Worm (Caenorhabditis elegans) whole organism, early embryonic: ENCODE results near the gene dre-1.

Source experiments
- B0310.2 ChIP-seq: sonication (generic microtip); optimal IDR thresholded peaks from 2 replicates; lab custom pipeline; 2016; ENCODE audit warnings: mild to moderate bottlenecking, missing genetic modification characterization, missing compliant biosample characterization
- F13C5.2 ChIP-seq: sonication (generic microtip); optimal IDR thresholded peaks from 2 replicates; lab custom pipeline; 2017; ENCODE audit warnings: mild to moderate bottlenecking, missing genetic modification characterization, inconsistent platforms, missing compliant biosample characterization
- aly-1 ChIP-seq: sonication (generic microtip); optimal IDR thresholded peaks from 2 replicates; lab custom pipeline; 2016; ENCODE audit warnings: missing genetic modification characterization, missing compliant biosample characterization
- ama-1 ChIP-seq: fragments of 150-350 bp; optimal IDR thresholded peaks from 2 replicates; lab custom pipeline; 2014
- ceh-13 ChIP-seq: fragments of 200-800 bp; sonication (Bioruptor generic); optimal IDR thresholded peaks from 2 replicates; lab custom pipeline; 2018; ENCODE audit warnings: mild to moderate bottlenecking, missing genetic modification characterization, missing compliant biosample characterization
- ceh-36 ChIP-seq: sonication (generic microtip); optimal IDR thresholded peaks from 2 replicates; lab custom pipeline; 2016; ENCODE audit warnings: missing genetic modification characterization, inconsistent platforms, missing compliant biosample characterization
- ets-7 ChIP-seq: sonication (generic microtip); optimal IDR thresholded peaks from 2 replicates; lab custom pipeline; 2016; ENCODE audit warnings: missing genotype, missing genetic modification characterization, missing compliant biosample characterization
- flt-1 ChIP-seq: fragments of 200-800 bp; sonication (Bioruptor generic); IDR thresholded peaks from 2 replicates; pipeline ENCODE4 v1.3.6; 2022; ENCODE audit warnings: missing genetic modification characterization, missing compliant biosample characterization
- hmbx-1 ChIP-seq: sonication (generic microtip); optimal IDR thresholded peaks from 2 replicates; lab custom pipeline; 2016; ENCODE audit warnings: mild to moderate bottlenecking, missing genetic modification characterization, missing compliant biosample characterization
- hmg-4 ChIP-seq: fragments of 200-800 bp; sonication (Bioruptor generic); optimal IDR thresholded peaks from 2 replicates; lab custom pipeline; 2018; ENCODE audit warnings: mild to moderate bottlenecking, missing genetic modification characterization, missing compliant biosample characterization
- hnd-1 ChIP-seq: sonication (generic microtip); optimal IDR thresholded peaks from 2 replicates; lab custom pipeline; 2016; ENCODE audit warnings: missing genetic modification characterization, missing compliant biosample characterization
- pes-1 ChIP-seq: fragments of 200-800 bp; sonication (Bioruptor generic); IDR thresholded peaks from 2 replicates; pipeline ENCODE4 v1.3.6; 2022; ENCODE audit warnings: missing genetic modification reagents, missing genetic modification characterization, missing compliant biosample characterization
- scrt-1 ChIP-seq: fragments of 200-800 bp; sonication (Bioruptor generic); IDR thresholded peaks from 2 replicates; pipeline ENCODE4 v1.3.6; 2022; ENCODE audit warnings: missing genetic modification characterization, missing compliant biosample characterization
- sea-1 ChIP-seq: fragments of 200-800 bp; sonication (Bioruptor generic); conservative IDR thresholded peaks from 2 replicates; pipeline ENCODE4 v1.3.6; 2022; ENCODE audit warnings: missing genetic modification characterization, missing compliant biosample characterization
- tbx-11 ChIP-seq: fragments of 200-800 bp; sonication (Bioruptor generic); IDR thresholded peaks from 2 replicates; pipeline ENCODE4 v1.3.6; 2022; ENCODE audit warnings: missing genetic modification characterization, missing compliant biosample characterization
- tbx-37 ChIP-seq: fragments of 200-800 bp; sonication (Bioruptor generic); conservative IDR thresholded peaks from 2 replicates; pipeline ENCODE4 v1.3.6; 2022; ENCODE audit warnings: missing genetic modification reagents, missing genetic modification characterization, missing compliant biosample characterization
- tra-4 ChIP-seq: sonication (generic microtip); optimal IDR thresholded peaks from 2 replicates; lab custom pipeline; 2017; ENCODE audit warnings: missing genetic modification characterization, missing compliant biosample characterization

Gene dre-1

DNA sequence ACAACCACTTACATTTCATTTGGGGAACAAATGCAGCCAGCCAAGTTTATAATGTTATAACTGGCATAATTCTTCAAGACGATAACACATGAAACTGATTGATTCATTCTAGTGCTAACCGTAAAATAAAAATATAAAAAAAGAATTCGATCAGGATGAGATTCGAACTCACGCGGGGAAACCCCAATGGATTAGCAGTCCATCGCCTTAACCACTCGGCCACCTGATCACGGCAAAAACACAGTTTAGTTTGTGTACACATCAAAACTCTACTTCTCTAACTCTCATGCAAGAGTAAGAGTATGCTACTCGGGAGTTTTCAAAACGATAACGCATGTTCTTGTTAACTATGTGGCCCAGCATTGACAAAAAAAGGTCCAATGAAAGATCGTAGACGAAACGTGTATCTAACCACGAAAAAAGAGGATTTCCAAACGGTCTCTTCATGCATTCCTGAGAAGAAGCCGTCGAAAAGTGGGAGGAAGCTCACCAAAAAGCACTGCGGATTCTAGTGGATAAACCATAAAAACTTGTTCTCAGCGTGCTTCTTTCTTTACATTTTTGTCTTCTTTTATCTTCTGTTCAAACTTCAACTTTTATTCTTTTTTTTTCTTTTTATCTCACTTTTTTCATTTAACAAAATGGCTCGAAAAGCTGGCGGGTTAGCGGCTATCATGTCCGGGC lies 5.5 kb upstream of the dre-1 start, which contains the start of gene twk-10:
Gene twk-10, plus strand, starts transcription at position 634 of the 684 bp plus-strand sequence.
- TF ChIP-seq ceh-36 (tag; lab: Kevin White, UChicago) (peak; percentile 23), hmbx-1 (no peak), scrt-1 (GFP tag; lab: Robert Waterston, UW) (peak; percentile 62; the same call in 1 of the 2 replicates), tbx-37 (GFP tag; lab: Robert Waterston, UW) (0 out of 2 replicates have a peak, but pooled peaks have one; percentile 39), flt-1 (peak; percentile 48), sea-1 (GFP tag; lab: Robert Waterston, UW) (no peak), ceh-13 (GFP tag; lab: Kevin White, UChicago) (no peak), hmg-4 (GFP tag; lab: Kevin White, UChicago) (no peak), aly-1 (tag; lab: Kevin White, UChicago) (no peak)

- TF ChIP-seq tbx-37 (GFP tag; lab: Robert Waterston, UW) (no peak), scrt-1 (GFP tag; lab: Robert Waterston, UW) (no peak), tra-4 (tag; lab: Kevin White, UChicago) (no peak)
Measured at ce11 chrV:6549871-6550270, 3.6 kb upstream of the dre-1 start, which contains the start of gene lipl-4. Gene lipl-4, plus strand, starts transcription at chrV:6550171.

- no peak for TF ChIP-seq F13C5.2
- TF ChIP-seq ceh-13 (GFP tag; lab: Kevin White, UChicago) = no peak
- TF ChIP-seq flt-1 = no peak
- TF ChIP-seq hnd-1 (tag; lab: Kevin White, UChicago) = no peak
- TF ChIP-seq B0310.2 (tag; lab: Kevin White, UChicago) = no peak
- TF ChIP-seq pes-1 (GFP tag; lab: Robert Waterston, UW) = no peak
- no peak for TF ChIP-seq ets-7 (tag; lab: Kevin White, UChicago)
- no peak for TF ChIP-seq scrt-1 (GFP tag; lab: Robert Waterston, UW)
- no peak for TF ChIP-seq aly-1 (tag; lab: Kevin White, UChicago)
- no peak for TF ChIP-seq tbx-11 (GFP tag; lab: Robert Waterston, UW)
- no peak for TF ChIP-seq hmbx-1
- no peak for TF ChIP-seq ama-1
- no peak for TF ChIP-seq ceh-36 (tag; lab: Kevin White, UChicago)
- no peak for TF ChIP-seq tra-4 (tag; lab: Kevin White, UChicago)
- no peak for TF ChIP-seq tbx-37 (GFP tag; lab: Robert Waterston, UW)
- TF ChIP-seq hmg-4 (GFP tag; lab: Kevin White, UChicago) = no peak
- TF ChIP-seq sea-1 (GFP tag; lab: Robert Waterston, UW) = no peak
Measured at ce11 chrV:6549148-6549547, 2.8 kb upstream of the dre-1 start, which contains the start of gene K04A8.20. Gene K04A8.20, plus strand, starts transcription at chrV:6549448.

- TF ChIP-seq tbx-37 (GFP tag; lab: Robert Waterston, UW) (no peak), hmg-4 (GFP tag; lab: Kevin White, UChicago) (no peak), tbx-11 (GFP tag; lab: Robert Waterston, UW) (no peak), aly-1 (tag; lab: Kevin White, UChicago) (no peak), ama-1 (no peak), tra-4 (tag; lab: Kevin White, UChicago) (no peak), sea-1 (GFP tag; lab: Robert Waterston, UW) (no peak), scrt-1 (GFP tag; lab: Robert Waterston, UW) (no peak), hmbx-1 (no peak), ets-7 (tag; lab: Kevin White, UChicago) (no peak), ceh-36 (tag; lab: Kevin White, UChicago) (no peak), ceh-13 (GFP tag; lab: Kevin White, UChicago) (no peak), hnd-1 (tag; lab: Kevin White, UChicago) (no peak)
Measured at ce11 chrV:6548309-6548708, 2.0 kb upstream of the dre-1 start.

DNA sequence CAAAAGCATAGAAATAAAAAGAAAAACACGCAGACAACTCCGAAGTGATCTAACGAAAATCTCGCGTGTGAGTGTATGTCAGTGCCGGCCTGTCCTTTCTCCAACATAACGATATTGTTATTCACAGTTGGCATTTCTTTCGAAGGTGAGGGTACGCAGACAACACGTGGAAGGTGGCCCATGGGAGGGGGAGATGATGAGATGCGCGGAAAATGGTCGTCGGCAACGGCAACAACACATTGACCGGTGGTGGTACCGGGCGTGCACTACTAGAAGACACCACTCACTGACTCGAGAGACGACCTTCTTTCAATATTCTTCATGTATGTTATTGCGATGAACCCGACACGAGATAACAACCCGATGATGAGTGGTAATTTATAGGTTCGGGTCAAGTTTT lies 1.3 kb downstream of the dre-1 start:
- TF ChIP-seq F13C5.2 (no peak), ceh-13 (GFP tag; lab: Kevin White, UChicago) (no peak), hmg-4 (GFP tag; lab: Kevin White, UChicago) (peak; percentile 35), tbx-37 (GFP tag; lab: Robert Waterston, UW) (no peak), hmbx-1 (no peak), flt-1 (no peak), aly-1 (tag; lab: Kevin White, UChicago) (no peak), ets-7 (tag; lab: Kevin White, UChicago) (no peak)

- TF ChIP-seq flt-1 (no peak), hmg-4 (GFP tag; lab: Kevin White, UChicago) (peak; percentile 11), pes-1 (GFP tag; lab: Robert Waterston, UW) (no peak), ets-7 (tag; lab: Kevin White, UChicago) (no peak)
Measured at ce11 chrV:6541875-6542274, 4.4 kb downstream of the dre-1 start.

ce11 chrV:6538323-6538722 lies 8.0 kb downstream of the dre-1 start:
- TF ChIP-seq tra-4 (tag; lab: Kevin White, UChicago) = no peak
- peak; percentile 17 for TF ChIP-seq hmg-4 (GFP tag; lab: Kevin White, UChicago)
- TF ChIP-seq F13C5.2 = no peak
- TF ChIP-seq aly-1 (tag; lab: Kevin White, UChicago) = peak; percentile 5
- no peak for TF ChIP-seq hmbx-1

DNA sequence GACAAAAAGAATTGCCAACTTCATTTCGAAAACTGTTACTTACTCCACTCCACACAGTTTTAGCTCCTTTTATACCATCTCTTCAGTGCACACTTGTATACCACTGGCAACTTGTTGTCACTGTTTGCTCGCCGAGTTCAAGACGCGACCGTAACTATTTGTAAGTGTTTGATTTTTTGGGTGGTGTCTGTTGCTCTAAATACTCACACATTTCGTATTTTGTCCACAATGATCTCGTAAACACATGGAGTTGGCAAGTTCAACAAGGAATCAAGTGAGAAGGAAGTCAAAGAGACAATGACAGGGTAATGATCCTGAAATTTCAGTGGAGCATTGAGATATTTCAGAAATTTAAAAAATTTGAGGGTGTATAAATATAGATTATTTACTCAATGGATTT lies 13.3 kb downstream of the dre-1 start, which contains the start of gene hpo-26:
Gene hpo-26, minus strand, starts transcription at position 31 of the 400 bp plus-strand sequence.
- TF ChIP-seq hnd-1 (tag; lab: Kevin White, UChicago) = no peak
- TF ChIP-seq tbx-37 (GFP tag; lab: Robert Waterston, UW) = no peak
- TF ChIP-seq hmbx-1 = no peak
- no peak for TF ChIP-seq tra-4 (tag; lab: Kevin White, UChicago)
- TF ChIP-seq ceh-36 (tag; lab: Kevin White, UChicago) = no peak
- no peak for TF ChIP-seq ets-7 (tag; lab: Kevin White, UChicago)
- no peak for TF ChIP-seq ceh-13 (GFP tag; lab: Kevin White, UChicago)
- no peak for TF ChIP-seq hmg-4 (GFP tag; lab: Kevin White, UChicago)
- no peak for TF ChIP-seq F13C5.2
- no peak for TF ChIP-seq tbx-11 (GFP tag; lab: Robert Waterston, UW)
- no peak for TF ChIP-seq sea-1 (GFP tag; lab: Robert Waterston, UW)
- TF ChIP-seq scrt-1 (GFP tag; lab: Robert Waterston, UW) = no peak
- TF ChIP-seq flt-1 = no peak
- TF ChIP-seq pes-1 (GFP tag; lab: Robert Waterston, UW) = no peak
- TF ChIP-seq ama-1 = no peak
- TF ChIP-seq aly-1 (tag; lab: Kevin White, UChicago) = no peak
- no peak for TF ChIP-seq B0310.2 (tag; lab: Kevin White, UChicago)
